Worm (Caenorhabditis elegans) whole organism, L3 larva: Measurements from ENCODE around the gene col-98.

ENCODE experiments used
- R02D3.7 ChIP-seq: fragments of 150-350 bp; optimal IDR thresholded peaks from 2 replicates; lab custom pipeline; 2014; ENCODE audit warnings: missing biosample characterization, missing genetic modification characterization
- ama-1 ChIP-seq: fragments of 150-350 bp; optimal IDR thresholded peaks from 2 replicates; lab custom pipeline; 2018
- ceh-16 ChIP-seq: sonication (generic microtip); optimal IDR thresholded peaks from 2 replicates; lab custom pipeline; 2017; ENCODE audit warnings: missing biosample characterization, missing genetic modification characterization
- ceh-28 ChIP-seq: fragments of 150-350 bp; optimal IDR thresholded peaks from 2 replicates; lab custom pipeline; 2014; ENCODE audit warnings: missing biosample characterization, missing genetic modification reagents, missing genetic modification characterization
- ceh-82 ChIP-seq: fragments of 150-350 bp; optimal IDR thresholded peaks from 2 replicates; lab custom pipeline; 2014; ENCODE audit warnings: missing biosample characterization, missing genetic modification characterization
- ceh-9 ChIP-seq: sonication (generic microtip); optimal IDR thresholded peaks from 2 replicates; lab custom pipeline; 2018; ENCODE audit warnings: missing biosample characterization, missing genetic modification characterization
- daf-12 ChIP-seq: fragments of 150-350 bp; optimal IDR thresholded peaks from 2 replicates; lab custom pipeline; 2014; ENCODE audit warnings: missing biosample characterization, missing genetic modification reagents, missing genetic modification characterization
- egl-27 ChIP-seq: sonication (generic microtip); optimal IDR thresholded peaks from 4 replicates; lab custom pipeline; 2017; ENCODE audit warnings: missing biosample characterization, missing genetic modification reagents, missing genetic modification characterization
- egl-5 ChIP-seq: fragments of 150-350 bp; optimal IDR thresholded peaks from 2 replicates; lab custom pipeline; 2017; ENCODE audit warnings: missing biosample characterization, missing genetic modification reagents, missing genetic modification characterization, inconsistent platforms
- elt-2 ChIP-seq: sonication (generic microtip); optimal IDR thresholded peaks from 2 replicates; lab custom pipeline; 2016; ENCODE audit warnings: missing genetic modification reagents, mild to moderate bottlenecking, missing genetic modification characterization, missing compliant biosample characterization
- elt-3 ChIP-seq, 3 experiments: fragments of 150-350 bp in 1 of 3; sonication (generic microtip) in 2 of 3; optimal IDR thresholded peaks; 2 replicates in 2 of 3; 4 replicates in 1 of 3; lab custom pipeline; 2014 to 2017; ENCODE audit warnings: missing biosample characterization in 3 of 3, missing genetic modification characterization in 3 of 3
- eor-1 ChIP-seq, 2 experiments: fragments of 150-350 bp; optimal IDR thresholded peaks; 2 replicates each; lab custom pipeline; 2014 to 2018; ENCODE audit warnings: missing biosample characterization in 2 of 2, missing genetic modification characterization in 2 of 2
- fkh-2 ChIP-seq: fragments of 150-350 bp; optimal IDR thresholded peaks from 2 replicates; lab custom pipeline; 2014; ENCODE audit warnings: missing biosample characterization, missing genetic modification reagents, missing genetic modification characterization
- fos-1 ChIP-seq: fragments of 150-350 bp; optimal IDR thresholded peaks from 2 replicates; lab custom pipeline; 2014; ENCODE audit warnings: missing biosample characterization, missing genetic modification characterization
- hmg-11 ChIP-seq: sonication (generic microtip); optimal IDR thresholded peaks from 2 replicates; lab custom pipeline; 2016; ENCODE audit warnings: missing genetic modification characterization, missing compliant biosample characterization
- jun-1 ChIP-seq: fragments of 150-350 bp; optimal IDR thresholded peaks from 2 replicates; lab custom pipeline; 2014; ENCODE audit warnings: missing biosample characterization, missing genetic modification reagents, missing genetic modification characterization
- lin-15B ChIP-seq: fragments of 150-350 bp; optimal IDR thresholded peaks from 2 replicates; lab custom pipeline; 2014; ENCODE audit warnings: missing biosample characterization, missing genetic modification characterization
- lin-39 ChIP-seq: fragments of 150-350 bp; optimal IDR thresholded peaks from 2 replicates; lab custom pipeline; 2018; ENCODE audit warnings: missing biosample characterization, missing genetic modification reagents, missing genetic modification characterization
- mdl-1 ChIP-seq: fragments of 150-350 bp; optimal IDR thresholded peaks from 2 replicates; lab custom pipeline; 2014; ENCODE audit warnings: missing biosample characterization, missing genetic modification characterization
- mml-1 ChIP-seq: fragments of 150-350 bp; sonication (generic microtip); optimal IDR thresholded peaks from 3 replicates; lab custom pipeline; 2014; ENCODE audit warnings: missing biosample characterization, missing genetic modification characterization
- nfya-1 ChIP-seq: sonication (generic microtip); optimal IDR thresholded peaks from 2 replicates; lab custom pipeline; 2017; ENCODE audit warnings: missing genetic modification characterization, mild to moderate bottlenecking, missing compliant biosample characterization, antibody characterized with exemption, moderate library complexity; ENCODE audit not compliant: insufficient read depth
- nhr-11 ChIP-seq: fragments of 150-350 bp; optimal IDR thresholded peaks from 2 replicates; lab custom pipeline; 2014; ENCODE audit warnings: missing biosample characterization, missing genetic modification characterization
- nhr-12 ChIP-seq: fragments of 150-350 bp; optimal IDR thresholded peaks from 2 replicates; lab custom pipeline; 2014; ENCODE audit warnings: missing biosample characterization, missing genetic modification characterization
- nhr-23 ChIP-seq: fragments of 150-350 bp; optimal IDR thresholded peaks from 2 replicates; lab custom pipeline; 2014; ENCODE audit warnings: missing biosample characterization, missing genetic modification reagents, missing genetic modification characterization
- nhr-237 ChIP-seq: fragments of 150-350 bp; optimal IDR thresholded peaks from 2 replicates; lab custom pipeline; 2014; ENCODE audit warnings: missing biosample characterization, missing genetic modification characterization
- nhr-25 ChIP-seq: sonication (generic microtip); optimal IDR thresholded peaks from 2 replicates; lab custom pipeline; 2017; ENCODE audit warnings: missing biosample characterization, missing genetic modification characterization
- nhr-43 ChIP-seq: sonication (generic microtip); optimal IDR thresholded peaks from 2 replicates; lab custom pipeline; 2016; ENCODE audit warnings: mild to moderate bottlenecking, missing genetic modification characterization, missing compliant biosample characterization; ENCODE audit not compliant: poor library complexity, severe bottlenecking
- nhr-67 ChIP-seq: fragments of 150-350 bp; optimal IDR thresholded peaks from 2 replicates; lab custom pipeline; 2014; ENCODE audit warnings: missing biosample characterization, missing genetic modification characterization
- nhr-77 ChIP-seq: fragments of 150-350 bp; optimal IDR thresholded peaks from 2 replicates; lab custom pipeline; 2014; ENCODE audit warnings: missing biosample characterization, missing genetic modification characterization
- pha-4 ChIP-seq: fragments of 150-350 bp; optimal IDR thresholded peaks from 2 replicates; lab custom pipeline; 2014; ENCODE audit warnings: missing biosample characterization, missing genetic modification reagents, missing genetic modification characterization
- pqm-1 ChIP-seq: fragments of 150-350 bp; optimal IDR thresholded peaks from 2 replicates; lab custom pipeline; 2017; ENCODE audit warnings: missing biosample characterization, missing genetic modification characterization, inconsistent platforms
- skn-1 ChIP-seq: fragments of 150-350 bp; optimal IDR thresholded peaks from 2 replicates; lab custom pipeline; 2014; ENCODE audit warnings: missing biosample characterization, missing genetic modification characterization
- snpc-4 ChIP-seq: fragments of 150-350 bp; optimal IDR thresholded peaks from 2 replicates; lab custom pipeline; 2014; ENCODE audit warnings: missing biosample characterization, missing genetic modification characterization
- unc-39 ChIP-seq: sonication (generic microtip); optimal IDR thresholded peaks from 4 replicates; lab custom pipeline; 2017; ENCODE audit warnings: missing biosample characterization, missing genetic modification characterization
- unc-62 ChIP-seq: fragments of 150-350 bp; sonication (generic microtip); optimal IDR thresholded peaks from 4 replicates; lab custom pipeline; 2014; ENCODE audit warnings: missing biosample characterization, missing genetic modification reagents, missing genetic modification characterization
- zag-1 ChIP-seq: fragments of 150-350 bp; optimal IDR thresholded peaks from 2 replicates; lab custom pipeline; 2014; ENCODE audit warnings: missing biosample characterization, missing genetic modification characterization
- ztf-11 ChIP-seq: fragments of 150-350 bp; optimal IDR thresholded peaks from 2 replicates; lab custom pipeline; 2014; ENCODE audit warnings: missing biosample characterization, missing genetic modification characterization
- ztf-4 ChIP-seq: fragments of 150-350 bp; optimal IDR thresholded peaks from 2 replicates; lab custom pipeline; 2014; ENCODE audit warnings: missing biosample characterization, missing genetic modification characterization

col-98 gene

DNA sequence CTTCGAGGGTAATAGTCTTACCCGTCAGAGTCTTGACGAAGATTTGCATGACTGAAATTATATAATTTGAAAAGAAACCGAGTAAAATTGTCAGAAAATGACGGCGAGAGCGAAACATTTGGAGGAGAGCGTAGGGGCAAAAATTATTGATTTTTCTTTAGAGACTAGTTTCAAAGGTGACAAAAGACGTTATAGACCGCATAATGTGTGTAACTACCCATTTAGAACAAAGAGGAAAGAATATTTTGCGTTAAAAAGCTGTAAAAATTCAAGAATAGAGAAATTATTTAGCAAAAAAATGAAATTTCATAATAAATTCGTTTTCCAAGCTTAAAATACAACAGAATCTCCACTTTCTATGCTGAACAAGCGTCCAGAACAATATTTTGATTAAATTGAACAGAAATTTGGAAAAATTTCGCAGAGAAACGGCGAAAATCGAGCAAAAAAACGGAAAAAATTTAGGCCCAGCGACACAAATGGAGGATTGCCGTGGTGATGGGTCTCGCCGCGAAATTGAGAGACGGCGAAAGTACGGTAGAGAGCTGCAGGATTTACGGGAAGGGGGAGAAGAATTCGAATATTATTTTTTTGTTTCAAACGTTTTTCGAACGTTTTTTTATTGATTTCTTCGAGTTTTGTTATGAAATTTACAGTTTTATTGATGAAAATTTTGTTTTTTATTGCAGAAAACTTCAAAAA, 40.2 kb upstream of the col-98 start, which contains the start of the genes ubq-2 and frg-1 (continued):
- TF ChIP-seq ama-1 (lab: Kevin White, UChicago) (peak; percentile 54), nfya-1 (tag; lab: Kevin White, UChicago) (peak; percentile 97), lin-15B (tag; lab: Kevin White, UChicago) (peak; percentile 88), pqm-1 (tag; lab: Kevin White, UChicago) (peak; percentile 67), nhr-23 (tag; lab: Kevin White, UChicago) (peak; percentile 80), nhr-43 (tag; lab: Kevin White, UChicago) (peak; percentile 76), nhr-77 (no peak), hmg-11 (peak; percentile 85), zag-1 (tag; lab: Kevin White, UChicago) (peak; percentile 13), pha-4 (tag; lab: Kevin White, UChicago) (peak; percentile 92), egl-5 (tag; lab: Kevin White, UChicago) (peak; percentile 55), skn-1 (tag; lab: Kevin White, UChicago) (peak; percentile 66), ceh-28 (tag; lab: Kevin White, UChicago) (peak; percentile 68), R02D3.7 (tag; lab: Kevin White, UChicago) (peak; percentile 99), mml-1 (no peak)

DNA sequence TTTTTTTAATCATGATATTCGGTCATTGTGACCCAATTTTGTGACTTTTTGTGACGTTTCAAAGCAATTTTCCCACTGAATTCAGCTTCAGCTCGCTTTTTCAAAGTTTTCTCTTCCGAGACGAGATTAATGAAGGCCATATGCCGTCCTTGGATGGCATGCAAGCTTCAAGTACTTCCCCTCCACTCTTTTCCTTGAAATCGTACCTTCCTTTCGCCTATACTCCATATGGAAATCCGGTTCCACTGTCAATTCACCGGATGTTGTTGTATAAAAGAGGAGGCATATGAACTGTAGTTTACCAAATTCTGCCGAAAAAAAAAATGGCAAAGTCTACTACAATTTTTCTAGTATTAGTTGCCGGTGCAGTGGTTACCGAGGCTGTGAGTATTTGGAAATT, 38.0 kb upstream of the col-98 start, which contains the start of gene ZK1010.4:
TSS of gene ZK1010.4 (plus strand) at position 301 of the 400 bp plus-strand sequence.
- TF ChIP-seq mml-1 (no peak), nhr-237 (tag; lab: Kevin White, UChicago) (no peak), R02D3.7 (tag; lab: Kevin White, UChicago) (no peak), mdl-1 (tag; lab: Kevin White, UChicago) (no peak), daf-12 (tag; lab: Kevin White, UChicago) (no peak), hmg-11 (no peak), snpc-4 (no peak), unc-62 (GFP tag; lab: Kevin White, UChicago) (no peak), eor-1 (tag; optimal IDR thresholded peaks at IDR 0.05; lab: Kevin White, UChicago) (no peak), ceh-9 (tag; lab: Kevin White, UChicago) (no peak), elt-2 (tag; lab: Kevin White, UChicago) (no peak), zag-1 (tag; lab: Kevin White, UChicago) (no peak), ztf-4 (no peak), ceh-16 (tag; lab: Kevin White, UChicago) (no peak)
- TF ChIP-seq, all 47 proteins: peak for 0

DNA sequence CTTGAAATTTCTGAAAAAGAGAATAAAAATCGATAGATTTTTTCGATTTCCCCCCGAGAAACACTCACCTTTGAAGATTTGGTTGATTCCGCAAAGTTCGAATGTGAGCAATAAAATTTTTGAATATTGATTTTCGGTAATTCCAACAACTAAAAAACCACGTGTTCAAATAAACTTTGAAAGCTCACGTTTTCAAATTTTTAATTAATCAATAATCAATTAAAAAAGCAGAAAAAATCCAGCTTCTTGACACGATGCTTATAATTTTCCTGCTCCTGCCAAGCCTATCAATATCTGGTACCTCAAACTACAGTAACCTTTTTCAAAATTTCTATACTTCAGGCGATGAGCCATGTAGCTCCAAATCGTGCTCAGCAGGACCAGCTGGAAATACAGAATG, 31.4 kb upstream of the col-98 start, which contains the start of gene ZK1010.5:
TSS of gene ZK1010.5 (minus strand) at position 101 of the 400 bp plus-strand sequence.
- TF ChIP-seq ztf-11 (tag; lab: Kevin White, UChicago) (no peak), lin-15B (tag; lab: Kevin White, UChicago) (no peak)

DNA sequence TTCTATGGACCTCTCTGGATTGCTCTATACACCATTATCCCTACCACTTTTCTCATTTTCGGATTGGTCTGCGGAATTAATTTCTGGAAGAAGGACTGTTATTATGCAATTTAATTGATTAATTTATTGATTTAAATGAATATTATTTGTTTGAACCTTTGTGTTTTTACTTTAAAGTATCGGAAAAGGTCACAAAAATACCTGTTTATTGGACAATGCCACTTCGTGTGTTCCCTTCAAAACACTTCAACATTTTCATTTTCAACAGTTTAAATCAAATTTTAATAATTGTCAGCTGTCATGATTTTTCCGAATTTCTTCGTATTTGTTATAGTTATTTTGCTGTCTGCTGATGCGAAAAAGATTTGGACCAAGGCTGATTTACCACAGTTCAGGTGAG, 27.8 kb upstream of the col-98 start, which contains the start of gene ZK1010.12:
TSS of gene ZK1010.12 (plus strand) at position 301 of the 400 bp plus-strand sequence.
- no peak for TF ChIP-seq ceh-16 (tag; lab: Kevin White, UChicago)
- TF ChIP-seq ztf-11 (tag; lab: Kevin White, UChicago), result no peak
- TF ChIP-seq egl-27 (tag; lab: Kevin White, UChicago), result no peak
- TF ChIP-seq egl-5 (tag; lab: Kevin White, UChicago), result no peak
- TF ChIP-seq hmg-11, result no peak
- TF ChIP-seq unc-39 (tag; lab: Kevin White, UChicago), result no peak
- no peak for TF ChIP-seq ceh-82
- no peak for TF ChIP-seq ama-1 (lab: Kevin White, UChicago)
- TF ChIP-seq nhr-77, result no peak
- no peak for TF ChIP-seq pha-4 (tag; lab: Kevin White, UChicago)
- no peak for TF ChIP-seq nhr-67
- TF ChIP-seq nhr-11 (tag; lab: Kevin White, UChicago), result no peak
- no peak for TF ChIP-seq elt-2 (tag; lab: Kevin White, UChicago)

DNA sequence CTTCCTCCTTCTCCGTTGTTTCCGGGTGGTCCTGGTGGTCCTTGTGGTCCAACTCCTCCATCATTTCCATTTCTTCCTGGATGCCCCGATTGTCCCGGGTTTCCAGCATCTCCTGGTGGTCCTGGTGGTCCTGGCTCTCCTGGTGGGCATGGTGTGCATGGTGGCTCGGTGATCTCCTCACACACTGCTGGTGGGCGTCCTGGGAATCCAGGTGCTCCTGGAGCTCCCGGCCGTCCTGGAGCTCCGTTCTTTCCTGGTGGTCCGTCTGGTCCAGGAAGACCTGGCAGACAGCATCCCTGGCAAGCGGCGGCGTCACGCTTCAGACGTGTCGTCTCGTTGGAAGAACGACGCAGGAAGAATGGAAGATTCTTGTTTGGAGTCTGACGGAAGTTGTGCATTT, 25.8 kb upstream of the col-98 start:
- TF ChIP-seq lin-39 (tag; lab: Kevin White, UChicago) (no peak), elt-2 (tag; lab: Kevin White, UChicago) (no peak), ceh-28 (tag; lab: Kevin White, UChicago) (no peak), snpc-4 (no peak), nhr-12 (tag; lab: Kevin White, UChicago) (no peak), nhr-11 (tag; lab: Kevin White, UChicago) (no peak), ztf-11 (tag; lab: Kevin White, UChicago) (no peak), nhr-25 (tag; lab: Kevin White, UChicago) (no peak), fos-1 (tag; lab: Kevin White, UChicago) (no peak), jun-1 (tag; lab: Kevin White, UChicago) (no peak), elt-3 (tag; optimal IDR thresholded peaks at IDR 0.05; lab: Kevin White, UChicago) (no peak), fkh-2 (no peak), nhr-23 (tag; lab: Kevin White, UChicago) (no peak), egl-27 (tag; lab: Kevin White, UChicago) (no peak)
- TF ChIP-seq, all 47 proteins: peak for 0
